Worm (Caenorhabditis elegans): ENCODE measurements around the gene dyf-18.

- TF ChIP-seq unc-55 (GFP tag; optimal IDR thresholded peaks at IDR 0.05) (no peak), ceh-2 (tag; optimal IDR thresholded peaks at IDR 0.05) (no peak), dmd-4 (tag; optimal IDR thresholded peaks at IDR 0.05; ENCODE audit: borderline replicate concordance) (no peak), fkh-10 (GFP tag; optimal IDR thresholded peaks at IDR 0.05) (no peak), ama-1 (optimal IDR thresholded peaks at IDR 0.05) (no peak), pros-1 (tag; optimal IDR thresholded peaks at IDR 0.05) (no peak), hlh-30 (tag; optimal IDR thresholded peaks at IDR 0.05; ENCODE audit: insufficient read depth) (no peak), nhr-11 (tag; optimal IDR thresholded peaks at IDR 0.05) (no peak), ceh-24 (tag; optimal IDR thresholded peaks at IDR 0.05) (no peak), ceh-22 (tag; optimal IDR thresholded peaks at IDR 0.05) (no peak)
Observed at ce11 chrIV:11833456-11833855, 32.5 kb upstream of the dyf-18 start, which contains the start of gene M117.4.
